Worm (Caenorhabditis elegans) whole organism, L1 larva: ENCODE data around the gene Y37E11AL.12.

Experiments
- aha-1 ChIP-seq: fragments of 150-350 bp; optimal IDR thresholded peaks from 2 replicates; lab custom pipeline; 2014; ENCODE audit warnings: missing biosample characterization, missing genetic modification characterization
- ama-1 ChIP-seq: fragments of 150-350 bp; optimal IDR thresholded peaks from 2 replicates; lab custom pipeline; 2014
- ces-1 ChIP-seq: fragments of 150-350 bp; optimal IDR thresholded peaks from 2 replicates; lab custom pipeline; 2014; ENCODE audit warnings: missing biosample characterization, missing genetic modification reagents, missing genetic modification characterization
- fos-1 ChIP-seq: fragments of 150-350 bp; optimal IDR thresholded peaks from 2 replicates; lab custom pipeline; 2014; ENCODE audit warnings: missing biosample characterization, missing genetic modification characterization
- nhr-85 ChIP-seq: sonication (generic microtip); peaks from one replicate; lab custom pipeline; 2016; ENCODE audit warnings: missing genetic modification characterization, inconsistent platforms, missing compliant biosample characterization
- rnt-1 ChIP-seq: sonication (generic microtip); optimal IDR thresholded peaks from 2 replicates; lab custom pipeline; 2016; ENCODE audit warnings: mild to moderate bottlenecking, missing genetic modification characterization, moderate library complexity, missing compliant biosample characterization
- sptf-1 ChIP-seq: fragments of 150-350 bp; optimal IDR thresholded peaks from 2 replicates; lab custom pipeline; 2014; ENCODE audit warnings: missing biosample characterization, missing genetic modification characterization
- unc-62 ChIP-seq: fragments of 150-350 bp; optimal IDR thresholded peaks from 2 replicates; lab custom pipeline; 2014; ENCODE audit warnings: missing biosample characterization, missing genetic modification reagents, missing genetic modification characterization

DNA sequence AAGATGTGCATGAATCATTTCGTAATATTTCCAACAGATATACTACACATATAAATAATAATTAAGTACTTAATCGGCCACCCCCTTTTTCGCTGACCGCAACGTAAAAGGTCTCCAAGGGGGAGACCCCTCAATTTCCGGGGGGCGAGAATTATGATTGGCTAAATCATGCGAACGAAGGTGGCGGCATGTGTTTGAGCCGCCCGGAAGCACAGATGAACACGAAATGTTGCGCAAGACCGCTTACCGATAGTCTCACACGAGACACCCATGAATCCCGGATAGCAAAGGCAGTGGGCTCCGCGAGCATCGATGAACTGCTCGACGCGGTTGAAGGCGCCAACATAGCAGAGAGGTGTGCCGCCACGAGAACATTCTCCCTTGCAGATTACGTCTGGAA, 36.7 kb downstream of the Y37E11AL.12 start:
- TF ChIP-seq fos-1 (tag; lab: Kevin White, UChicago) = no peak
- no peak for TF ChIP-seq ces-1 (GFP tag; lab: Kevin White, UChicago)
- TF ChIP-seq ama-1 (lab: Kevin White, UChicago) = no peak
- no peak for TF ChIP-seq sptf-1
- no peak for TF ChIP-seq unc-62 (GFP tag; lab: Kevin White, UChicago)
- TF ChIP-seq nhr-85 (tag; lab: Kevin White, UChicago) = peak; percentile 1
- TF ChIP-seq rnt-1 (tag; lab: Kevin White, UChicago) = no peak
- no peak for TF ChIP-seq aha-1 (tag; lab: Kevin White, UChicago)
